Worm (Caenorhabditis elegans) whole organism, early embryonic: ENCODE measurements around the gene bath-20.
"Not testable (repeated sequence)": the region's sequence is repeated elsewhere in the genome, so short reads cannot be mapped to it uniquely, and the experiment has no call there.

Experiments used
- ama-1 ChIP-seq: fragments of 150-350 bp; optimal IDR thresholded peaks from 2 replicates; lab custom pipeline; 2014
- flt-1 ChIP-seq: fragments of 200-800 bp; sonication (Bioruptor generic); IDR thresholded peaks from 2 replicates; pipeline ENCODE4 v1.3.6; 2022; ENCODE audit warnings: missing genetic modification characterization, missing compliant biosample characterization
- hmbx-1 ChIP-seq: sonication (generic microtip); optimal IDR thresholded peaks from 2 replicates; lab custom pipeline; 2016; ENCODE audit warnings: mild to moderate bottlenecking, missing genetic modification characterization, missing compliant biosample characterization
- hnd-1 ChIP-seq: sonication (generic microtip); optimal IDR thresholded peaks from 2 replicates; lab custom pipeline; 2016; ENCODE audit warnings: missing genetic modification characterization, missing compliant biosample characterization

DNA sequence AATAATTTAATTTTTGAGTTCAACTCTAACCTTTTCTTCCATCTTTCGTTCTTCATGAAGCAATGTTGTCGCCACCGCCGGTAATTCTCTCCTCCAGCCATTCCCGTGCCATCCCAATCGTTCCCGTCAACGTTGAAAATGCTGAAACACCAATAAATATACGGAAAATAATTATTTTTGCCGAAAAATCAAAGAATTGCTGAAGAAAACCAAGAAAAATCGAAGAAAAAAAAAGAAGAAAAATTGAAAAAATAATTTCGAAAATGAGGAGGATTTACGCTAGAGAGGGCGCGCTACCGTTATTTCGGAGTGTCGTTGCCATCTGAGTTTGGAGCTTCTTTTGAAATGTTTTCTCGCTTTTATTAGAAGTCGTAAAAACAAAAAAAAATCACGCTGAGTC, 18.8 kb downstream of the bath-20 start, which contains the start of gene cya-2:
- not testable (repeated sequence) for TF ChIP-seq ama-1 (lab: Kevin White, UChicago); hnd-1 (tag; lab: Kevin White, UChicago); hmbx-1; flt-1 (GFP tag; lab: Robert Waterston, UW)
